Fruit fly (Drosophila melanogaster): ENCODE data around the gene aqz.

dm6 chr3R:8819551-8820057, 878 bp downstream of the aqz start:
- TF ChIP-seq CG7045 (GFP tag; optimal IDR thresholded peaks at IDR 0.05) (peak; percentile 50), pad (GFP tag; optimal IDR thresholded peaks at IDR 0.05) (peak; percentile 95), kay (GFP tag; ENCODE audit: borderline replicate concordance) (peak; percentile 97), CG5204 (GFP tag; optimal IDR thresholded peaks at IDR 0.05) (peak; percentile 29), bab1 (GFP tag; optimal IDR thresholded peaks at IDR 0.05) (peak; percentile 13)

Measured in whole organism, adult.